Fruit fly (Drosophila melanogaster): ENCODE data around the gene CG42655.

CG42655 gene

DNA sequence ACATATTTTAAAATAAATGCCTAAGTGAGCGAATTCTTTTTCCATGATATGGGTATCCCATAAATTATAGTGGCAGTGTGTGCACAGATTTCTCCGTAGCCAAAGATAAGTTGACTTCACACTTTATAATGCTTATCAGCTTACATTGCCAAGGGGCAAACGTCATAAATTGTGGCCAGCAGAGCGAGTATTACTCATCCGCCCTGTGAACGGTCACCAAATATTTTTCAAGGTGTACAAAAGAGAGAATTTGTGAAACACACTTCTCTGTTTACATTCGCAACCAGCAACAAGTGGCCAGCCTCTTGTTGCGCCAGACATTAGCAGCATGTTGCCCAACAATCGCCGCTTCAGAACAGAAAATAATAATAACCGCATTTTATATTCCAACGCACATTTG lies 20.6 kb downstream of the CG42655 start (continued):
- peak; percentile 5 for TF ChIP-seq fd3F (GFP tag; optimal IDR thresholded peaks at IDR 0.05)
- no peak for TF ChIP-seq CG33213 (GFP tag; optimal IDR thresholded peaks at IDR 0.05)
- peak; percentile 27 for TF ChIP-seq nerfin-1 (tag; optimal IDR thresholded peaks at IDR 0.05)
- no peak for TF ChIP-seq Kr (GFP tag; optimal IDR thresholded peaks at IDR 0.05)
- peak; percentile 19 for TF ChIP-seq CG18764 (GFP tag; optimal IDR thresholded peaks at IDR 0.05)
- TF ChIP-seq CG12236 (GFP tag; optimal IDR thresholded peaks at IDR 0.05): no peak
- TF ChIP-seq CG14710 (tag; optimal IDR thresholded peaks at IDR 0.05): peak; percentile 8
- no peak for TF ChIP-seq CG16863 (GFP tag; optimal IDR thresholded peaks at IDR 0.05)
- peak; percentile 75 for TF ChIP-seq vvl (GFP tag; IDR thresholded peaks at IDR 0.05)
- no peak for TF ChIP-seq CG4820 (GFP tag; optimal IDR thresholded peaks at IDR 0.05)
- peak; percentile 1 for TF ChIP-seq Oli (tag; optimal IDR thresholded peaks at IDR 0.05)
- peak; percentile 78 for TF ChIP-seq CG7372 (GFP tag; IDR thresholded peaks at IDR 0.05)
- no peak for TF ChIP-seq HLH4C (GFP tag; IDR thresholded peaks at IDR 0.05; ENCODE audit: partially characterized antibody)
- TF ChIP-seq cwo (GFP tag; optimal IDR thresholded peaks at IDR 0.05): peak; percentile 12
- TF ChIP-seq Meics (GFP tag; optimal IDR thresholded peaks at IDR 0.05): peak; percentile 45
- peak; percentile 85 for TF ChIP-seq sens (GFP tag)
- TF ChIP-seq CG10462 (GFP tag; optimal IDR thresholded peaks at IDR 0.05): no peak
- no peak for TF ChIP-seq ERR (GFP tag; optimal IDR thresholded peaks at IDR 0.05)
- peak; percentile 76 for TF ChIP-seq Fer1 (GFP tag; optimal IDR thresholded peaks at IDR 0.05)
- TF ChIP-seq chn (GFP tag; optimal IDR thresholded peaks at IDR 0.05): no peak
- TF ChIP-seq otp (GFP tag; IDR thresholded peaks at IDR 0.05): peak; percentile 61; the same call in 1 of the 3 replicates
- no peak for TF ChIP-seq CG1832 (GFP tag; optimal IDR thresholded peaks at IDR 0.05)
- TF ChIP-seq seq (GFP tag; IDR thresholded peaks at IDR 0.05): peak; percentile 43; the same call in 1 of the 2 replicates
- no peak for TF ChIP-seq z (GFP tag; IDR thresholded peaks at IDR 0.05)
- peak; percentile 25 for TF ChIP-seq CG11723 (GFP tag; optimal IDR thresholded peaks at IDR 0.05)
- no peak for TF ChIP-seq Chrac-16 (GFP tag; optimal IDR thresholded peaks at IDR 0.05)
- no peak for TF ChIP-seq sc (optimal IDR thresholded peaks at IDR 0.05)
- peak; percentile 4 for TF ChIP-seq sc (GFP tag; optimal IDR thresholded peaks at IDR 0.05)
- peak; percentile 69 for TF ChIP-seq CG17912 (GFP tag; optimal IDR thresholded peaks at IDR 0.05)
- TF ChIP-seq her (GFP tag; optimal IDR thresholded peaks at IDR 0.05): peak; percentile 19
- no peak for TF ChIP-seq hkb (optimal IDR thresholded peaks at IDR 0.05)
- TF ChIP-seq hkb (GFP tag; IDR thresholded peaks at IDR 0.05): peak; percentile 78
- no peak for TF ChIP-seq CG9437 (GFP tag; optimal IDR thresholded peaks at IDR 0.05)
- 0 out of 2 replicates have a peak, but pooled peaks have one; percentile 24 for TF ChIP-seq Xrp1 (GFP tag; IDR thresholded peaks at IDR 0.05)
- no peak for TF ChIP-seq CG2129 (GFP tag; IDR thresholded peaks at IDR 0.05; ENCODE audit: partially characterized antibody)
- TF ChIP-seq Nf-YC (tag; optimal IDR thresholded peaks at IDR 0.05): peak; percentile 8
- peak; percentile 24 for TF ChIP-seq ems (GFP tag; optimal IDR thresholded peaks at IDR 0.05)
- no peak for TF ChIP-seq CG14667 (GFP tag; IDR thresholded peaks at IDR 0.05)
- no peak for TF ChIP-seq TFAM (GFP tag; optimal IDR thresholded peaks at IDR 0.05)
- TF ChIP-seq dati (GFP tag; IDR thresholded peaks at IDR 0.05): no peak
- no peak for TF ChIP-seq prd (optimal IDR thresholded peaks at IDR 0.05)
- no peak for TF ChIP-seq prd (GFP tag; IDR thresholded peaks at IDR 0.05)
- TF ChIP-seq toy (GFP tag; IDR thresholded peaks at IDR 0.05): no peak
- no peak for TF ChIP-seq CG3407 (GFP tag; optimal IDR thresholded peaks at IDR 0.05)
- TF ChIP-seq sug (tag; optimal IDR thresholded peaks at IDR 0.05): peak; percentile 79
- TF ChIP-seq CG6854 (GFP tag; optimal IDR thresholded peaks at IDR 0.05): peak; percentile 23
- no peak for TF ChIP-seq CG33557 (GFP tag; optimal IDR thresholded peaks at IDR 0.05)
- peak; percentile 15; the same call in 2 of the 3 replicates for TF ChIP-seq so (GFP tag; IDR thresholded peaks at IDR 0.05)
- TF ChIP-seq Dfd (GFP tag; optimal IDR thresholded peaks at IDR 0.05): no peak
- TF ChIP-seq CG12942 (GFP tag; optimal IDR thresholded peaks at IDR 0.05): peak; percentile 4
- peak; percentile 86 for TF ChIP-seq CG34376 (GFP tag; optimal IDR thresholded peaks at IDR 0.05)
- no peak for TF ChIP-seq Dll (GFP tag; IDR thresholded peaks at IDR 0.05; ENCODE audit: partially characterized antibody)
